Fruit fly (Drosophila melanogaster) whole organism, adult: Measurements from ENCODE around the gene CG17186.

Source experiments
- CG11617 ChIP-seq: fragments of 200-800 bp; sonication (Bioruptor generic); optimal IDR thresholded peaks from 2 replicates; lab custom pipeline; 2017; ENCODE audit warnings: mild to moderate bottlenecking, missing biosample characterization, missing genetic modification reagents, missing genetic modification characterization
- CG12768 ChIP-seq: fragments of 200-800 bp; sonication (Bioruptor generic); optimal IDR thresholded peaks from 2 replicates; lab custom pipeline; 2017; ENCODE audit warnings: missing biosample characterization, missing genetic modification characterization, mild to moderate bottlenecking, moderate library complexity, missing genetic modification reagents
- CG14711 ChIP-seq: fragments of 200-800 bp; sonication (Bioruptor generic); optimal IDR thresholded peaks from 2 replicates; lab custom pipeline; 2018; ENCODE audit warnings: missing biosample characterization, mild to moderate bottlenecking, missing genetic modification characterization, moderate library complexity
- CG1620 ChIP-seq: fragments of 200-800 bp; sonication (Bioruptor generic); optimal IDR thresholded peaks from 2 replicates; lab custom pipeline; 2016; ENCODE audit warnings: missing biosample characterization, missing genetic modification characterization
- CG33017 ChIP-seq: fragments of 200-800 bp; sonication (Bioruptor generic); optimal IDR thresholded peaks from 2 replicates; lab custom pipeline; 2018; ENCODE audit warnings: missing biosample characterization, mild to moderate bottlenecking, missing genetic modification characterization, moderate library complexity
- CG5204 ChIP-seq: fragments of 200-800 bp; sonication (Bioruptor generic); optimal IDR thresholded peaks from 2 replicates; lab custom pipeline; 2016; ENCODE audit warnings: missing biosample characterization, missing genetic modification characterization
- CG7045 ChIP-seq: fragments of 200-800 bp; sonication (Bioruptor generic); optimal IDR thresholded peaks from 2 replicates; lab custom pipeline; 2017; ENCODE audit warnings: missing biosample characterization, mild to moderate bottlenecking, missing genetic modification characterization
- CG7101 ChIP-seq: fragments of 200-800 bp; sonication (Bioruptor generic); optimal IDR thresholded peaks from 2 replicates; lab custom pipeline; 2018; ENCODE audit warnings: missing biosample characterization, mild to moderate bottlenecking, missing genetic modification characterization, moderate library complexity
- Clk ChIP-seq: fragments of 200-800 bp; sonication (Bioruptor generic); optimal IDR thresholded peaks from 2 replicates; lab custom pipeline; 2017; ENCODE audit warnings: missing biosample characterization, missing genetic modification characterization
- Crg-1 ChIP-seq: fragments of 200-800 bp; sonication (Bioruptor generic); optimal IDR thresholded peaks from 2 replicates; lab custom pipeline; 2016; ENCODE audit warnings: missing biosample characterization, missing genetic modification characterization
- Hr96 ChIP-seq: fragments of 200-800 bp; sonication (Bioruptor generic); optimal IDR thresholded peaks from 2 replicates; lab custom pipeline; 2016; ENCODE audit warnings: missing biosample characterization, missing genetic modification characterization
- Mnt ChIP-seq: fragments of 200-800 bp; sonication (Bioruptor generic); optimal IDR thresholded peaks from 2 replicates; lab custom pipeline; 2016; ENCODE audit warnings: missing biosample characterization, mild to moderate bottlenecking, missing genetic modification characterization
- bab1 ChIP-seq: fragments of 200-800 bp; sonication (Bioruptor generic); optimal IDR thresholded peaks from 3 replicates; lab custom pipeline; 2019; ENCODE audit warnings: missing biosample characterization, mild to moderate bottlenecking, missing genetic modification characterization, moderate library complexity
- cic ChIP-seq: fragments of 200-800 bp; sonication (Bioruptor generic); optimal IDR thresholded peaks from 2 replicates; lab custom pipeline; 2017; ENCODE audit warnings: missing biosample characterization, mild to moderate bottlenecking, missing genetic modification characterization, moderate library complexity
- cnc ChIP-seq, 2 experiments: fragments of >200 bp; optimal IDR thresholded peaks; 2 replicates each; lab custom pipeline; 2017
- kay ChIP-seq: fragments of 200-800 bp; sonication (Bioruptor generic); peaks from one replicate; lab custom pipeline; 2016; ENCODE audit warnings: missing biosample characterization, missing genetic modification characterization, borderline replicate concordance
- ovo ChIP-seq: fragments of 200-800 bp; sonication (Bioruptor generic); optimal IDR thresholded peaks from 2 replicates; lab custom pipeline; 2016; ENCODE audit warnings: missing biosample characterization, missing genetic modification characterization
- pad ChIP-seq: fragments of 200-800 bp; sonication (Bioruptor generic); optimal IDR thresholded peaks from 3 replicates; lab custom pipeline; 2017; ENCODE audit warnings: missing biosample characterization, missing genetic modification characterization, mild to moderate bottlenecking, moderate library complexity, missing genetic modification reagents
- tj ChIP-seq: fragments of 200-800 bp; sonication (Bioruptor generic); optimal IDR thresholded peaks from 3 replicates; lab custom pipeline; 2017; ENCODE audit warnings: missing biosample characterization, mild to moderate bottlenecking, missing genetic modification characterization, moderate library complexity
- toe ChIP-seq: fragments of 200-800 bp; sonication (Bioruptor generic); optimal IDR thresholded peaks from 2 replicates; lab custom pipeline; 2016; ENCODE audit warnings: missing biosample characterization, missing genetic modification characterization

The CG17186 gene

dm6 chr3R:19833546-19833945 lies 43.8 kb downstream of the CG17186 start:
- TF ChIP-seq Clk (GFP tag; lab: Kevin White, UChicago) = no peak
- TF ChIP-seq Crg-1 (GFP tag; lab: Kevin White, UChicago) = no peak
- no peak for TF ChIP-seq tj (GFP tag; lab: Kevin White, UChicago)
- no peak for TF ChIP-seq CG14711 (tag; lab: Kevin White, UChicago)
- TF ChIP-seq ovo = no peak
- TF ChIP-seq CG12768 = no peak
- TF ChIP-seq CG5204 (GFP tag; lab: Kevin White, UChicago) = no peak
- peak; percentile 11 for TF ChIP-seq kay (GFP tag; lab: Kevin White, UChicago)

- TF ChIP-seq Clk (GFP tag; lab: Kevin White, UChicago) = no peak
- no peak for TF ChIP-seq CG14711 (tag; lab: Kevin White, UChicago)
- no peak for TF ChIP-seq cic (GFP tag; lab: Kevin White, UChicago)
- no peak for TF ChIP-seq toe (GFP tag; lab: Kevin White, UChicago)
- no peak for TF ChIP-seq CG12768
- no peak for TF ChIP-seq cnc (optimal IDR thresholded peaks at IDR 0.05; lab: Kevin White, UChicago)
- TF ChIP-seq CG1620 = no peak
- no peak for TF ChIP-seq CG33017
- TF ChIP-seq kay (GFP tag; lab: Kevin White, UChicago) = no peak
- TF ChIP-seq CG7101 (tag; lab: Kevin White, UChicago) = no peak
Observed at dm6 chr3R:19830973-19831372, 46.3 kb downstream of the CG17186 start.

- TF ChIP-seq CG7101 (tag; lab: Kevin White, UChicago) = no peak
- TF ChIP-seq tj (GFP tag; lab: Kevin White, UChicago) = no peak
- TF ChIP-seq CG33017 = no peak
- TF ChIP-seq cic (GFP tag; lab: Kevin White, UChicago) = no peak
- no peak for TF ChIP-seq CG1620
- TF ChIP-seq bab1 (GFP tag; lab: Kevin White, UChicago) = no peak
- no peak for TF ChIP-seq CG5204 (GFP tag; lab: Kevin White, UChicago)
- no peak for TF ChIP-seq CG11617
- no peak for TF ChIP-seq CG7045
- TF ChIP-seq cnc (optimal IDR thresholded peaks at IDR 0.05; lab: Kevin White, UChicago) = no peak
- no peak for TF ChIP-seq toe (GFP tag; lab: Kevin White, UChicago)
- TF ChIP-seq Clk (GFP tag; lab: Kevin White, UChicago) = no peak
- TF ChIP-seq CG14711 (tag; lab: Kevin White, UChicago) = no peak
- no peak for TF ChIP-seq pad (GFP tag; lab: Kevin White, UChicago)
- no peak for TF ChIP-seq Hr96
- no peak for TF ChIP-seq Mnt (GFP tag; lab: Kevin White, UChicago)
Observed at dm6 chr3R:19826806-19827328, 50.4 kb downstream of the CG17186 start.

dm6 chr3R:19826355-19826754 lies 51.0 kb downstream of the CG17186 start:
- TF ChIP-seq Clk (GFP tag; lab: Kevin White, UChicago) (no peak), toe (GFP tag; lab: Kevin White, UChicago) (no peak), CG5204 (GFP tag; lab: Kevin White, UChicago) (no peak), CG7101 (tag; lab: Kevin White, UChicago) (no peak), Mnt (GFP tag; lab: Kevin White, UChicago) (no peak), tj (GFP tag; lab: Kevin White, UChicago) (no peak), ovo (no peak), CG11617 (no peak), CG7045 (no peak)
